Fruit fly (Drosophila melanogaster): ENCODE measurements around the gene CG6171.
A peak's percentile ranks its signal among the peaks of the same experiment; 100 is the strongest.

CG6171 gene

DNA sequence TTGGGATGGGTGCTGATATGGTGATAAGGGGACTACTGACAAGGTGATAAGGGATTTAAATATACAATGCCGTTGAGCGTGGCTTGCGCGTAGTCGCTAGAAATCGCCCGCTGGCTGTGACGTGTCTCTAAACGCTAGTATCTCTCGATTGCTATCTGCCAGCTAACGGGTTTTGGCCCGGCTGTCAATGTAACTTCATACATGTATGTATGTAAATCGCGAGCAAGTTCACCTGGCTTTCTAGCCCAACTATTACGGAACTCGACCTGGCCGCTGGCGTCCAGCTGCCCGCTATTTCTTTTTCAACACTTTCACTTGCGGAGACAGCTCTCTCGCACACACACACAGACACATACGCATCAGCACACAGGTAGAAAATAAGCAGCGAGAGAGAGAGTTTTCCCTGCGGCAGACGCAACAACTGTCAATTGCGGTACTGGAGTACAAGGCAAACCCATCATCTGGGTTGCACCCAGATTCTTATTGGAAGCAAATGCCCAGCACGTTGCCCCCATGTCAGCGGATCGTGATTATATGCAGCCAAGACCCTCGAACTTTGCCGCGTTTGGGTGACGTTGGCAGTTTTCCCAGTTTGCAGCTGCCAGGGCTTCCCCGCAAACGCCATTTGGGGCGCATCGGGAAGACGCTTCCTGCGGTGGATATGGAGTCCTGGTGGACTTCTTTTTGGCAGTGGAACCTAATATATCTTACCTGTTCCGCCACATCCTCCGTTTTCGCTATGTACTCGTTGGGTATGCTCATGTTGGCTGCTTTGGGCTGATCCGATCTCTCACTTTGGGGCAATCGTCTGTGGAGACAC, 18.2 kb downstream of the CG6171 start:
- TF ChIP-seq hth (optimal IDR thresholded peaks at IDR 0.05) = no peak
- TF ChIP-seq Gug (GFP tag; IDR thresholded peaks at IDR 0.05) = no peak
- TF ChIP-seq CG11696 (GFP tag; IDR thresholded peaks at IDR 0.05) = peak; percentile 62; the same call in 1 of the 2 replicates
- TF ChIP-seq CG4820 (GFP tag; optimal IDR thresholded peaks at IDR 0.05) = no peak
- no peak for TF ChIP-seq MBD-R2 (GFP tag; IDR thresholded peaks at IDR 0.05)
- TF ChIP-seq CG12299 (tag; optimal IDR thresholded peaks at IDR 0.05) = no peak
- TF ChIP-seq CG14710 (tag; optimal IDR thresholded peaks at IDR 0.05) = no peak
- no peak for TF ChIP-seq CG11723 (GFP tag; optimal IDR thresholded peaks at IDR 0.05)
- TF ChIP-seq CG17912 (GFP tag; optimal IDR thresholded peaks at IDR 0.05) = no peak
- no peak for TF ChIP-seq Bgb (GFP tag; IDR thresholded peaks at IDR 0.05; ENCODE audit: partially characterized antibody)
- no peak for TF ChIP-seq Eip74EF (GFP tag; optimal IDR thresholded peaks at IDR 0.05)
- TF ChIP-seq CG5180 (GFP tag; optimal IDR thresholded peaks at IDR 0.05) = peak; percentile 44
- no peak for TF ChIP-seq zen (tag; optimal IDR thresholded peaks at IDR 0.05)
- no peak for TF ChIP-seq ERR (GFP tag; optimal IDR thresholded peaks at IDR 0.05)
- TF ChIP-seq CG10431 (GFP tag; optimal IDR thresholded peaks at IDR 0.05) = peak; percentile 85
- no peak for TF ChIP-seq CG3726 (GFP tag; IDR thresholded peaks at IDR 0.05)
- TF ChIP-seq CG13123 (GFP tag; optimal IDR thresholded peaks at IDR 0.05) = no peak
- no peak for TF ChIP-seq NFAT (GFP tag; IDR thresholded peaks at IDR 0.05)
- peak; percentile 26 for TF ChIP-seq sens (GFP tag)
- no peak for TF ChIP-seq dysf (GFP tag; IDR thresholded peaks at IDR 0.05)
- no peak for TF ChIP-seq CG15073 (GFP tag; optimal IDR thresholded peaks at IDR 0.05)
- no peak for TF ChIP-seq emc (GFP tag; optimal IDR thresholded peaks at IDR 0.05)
- TF ChIP-seq Fer2 (tag; optimal IDR thresholded peaks at IDR 0.05) = no peak
- no peak for TF ChIP-seq CG3838 (GFP tag; optimal IDR thresholded peaks at IDR 0.05)
- peak; percentile 98 for TF ChIP-seq Blimp-1 (GFP tag; optimal IDR thresholded peaks at IDR 0.05)
- no peak for TF ChIP-seq Bteb2 (GFP tag; optimal IDR thresholded peaks at IDR 0.05)
- no peak for TF ChIP-seq NC2α (GFP tag; optimal IDR thresholded peaks at IDR 0.05)
- TF ChIP-seq YL-1 (GFP tag; optimal IDR thresholded peaks at IDR 0.05) = no peak
- TF ChIP-seq CG33557 (GFP tag; optimal IDR thresholded peaks at IDR 0.05) = peak; percentile 9
- TF ChIP-seq CG12942 (GFP tag; optimal IDR thresholded peaks at IDR 0.05) = no peak
- TF ChIP-seq Hr3 (GFP tag; optimal IDR thresholded peaks at IDR 0.05) = no peak
- TF ChIP-seq org-1 (GFP tag; optimal IDR thresholded peaks at IDR 0.05) = no peak
- TF ChIP-seq sug (tag; optimal IDR thresholded peaks at IDR 0.05) = peak; percentile 22
- no peak for TF ChIP-seq ase (GFP tag; IDR thresholded peaks at IDR 0.05)
- peak in 1 of 2 experiments; percentile 52 for TF ChIP-seq Pdp1 (GFP tag; optimal IDR thresholded peaks at IDR 0.05)
- TF ChIP-seq Nf-YB (GFP tag; optimal IDR thresholded peaks at IDR 0.05) = no peak
- TF ChIP-seq CG4360 (GFP tag; IDR thresholded peaks at IDR 0.05) = no peak
- TF ChIP-seq her (GFP tag; optimal IDR thresholded peaks at IDR 0.05) = no peak
- 0 out of 2 replicates have a peak, but pooled peaks have one; percentile 7 for TF ChIP-seq sim (GFP tag; IDR thresholded peaks at IDR 0.05)
- TF ChIP-seq HLH4C (GFP tag; IDR thresholded peaks at IDR 0.05; ENCODE audit: partially characterized antibody) = no peak
- no peak for TF ChIP-seq CG13424 (tag; optimal IDR thresholded peaks at IDR 0.05)
- peak in 1 of 2 experiments; percentile 5 for TF ChIP-seq Trl (optimal IDR thresholded peaks at IDR 0.05)
- TF ChIP-seq Trl (GFP tag; optimal IDR thresholded peaks at IDR 0.05) = no peak
- no peak for TF ChIP-seq CG4854 (GFP tag; optimal IDR thresholded peaks at IDR 0.05)
- peak in 1 of 2 experiments; percentile 89 for TF ChIP-seq insv (GFP tag; optimal IDR thresholded peaks at IDR 0.05)
- TF ChIP-seq gro (GFP tag; optimal IDR thresholded peaks at IDR 0.05) = no peak
- no peak for TF ChIP-seq E2f2 (GFP tag; IDR thresholded peaks at IDR 0.05)
- peak; percentile 83 for TF ChIP-seq Elba2 (GFP tag; optimal IDR thresholded peaks at IDR 0.05)
- TF ChIP-seq Ravus (GFP tag; IDR thresholded peaks at IDR 0.05) = no peak
- no peak for TF ChIP-seq kah (GFP tag; optimal IDR thresholded peaks at IDR 0.05)

Data from whole organism, embryonic.